Worm (Caenorhabditis elegans) whole organism, young adult: ENCODE results near the gene cdgs-1.

Source experiments
- B0261.1 ChIP-seq: sonication (generic microtip); optimal IDR thresholded peaks from 2 replicates; lab custom pipeline; 2016; ENCODE audit warnings: mild to moderate bottlenecking, missing genetic modification characterization, moderate library complexity, missing compliant biosample characterization
- D2030.7 ChIP-seq: fragments of 200-800 bp; sonication (Bioruptor generic); IDR thresholded peaks from 2 replicates; pipeline ENCODE4 v1.3.6; 2022; ENCODE audit warnings: missing genetic modification reagents, missing genetic modification characterization, missing compliant biosample characterization
- F33H1.4 ChIP-seq: fragments of 200-800 bp; sonication (Bioruptor generic); IDR thresholded peaks from 2 replicates; pipeline ENCODE4 v1.3.6; 2022; ENCODE audit warnings: missing genetic modification reagents, missing genetic modification characterization, missing compliant biosample characterization
- F49E8.2 ChIP-seq: sonication (generic microtip); optimal IDR thresholded peaks from 3 replicates; lab custom pipeline; 2017; ENCODE audit warnings: missing genetic modification characterization, mild to moderate bottlenecking, missing compliant biosample characterization, antibody characterized with exemption, moderate library complexity; ENCODE audit not compliant: insufficient read depth
- K12H6.12 ChIP-seq: fragments of 200-800 bp; sonication (Bioruptor generic); optimal IDR thresholded peaks from 2 replicates; lab custom pipeline; 2018; ENCODE audit warnings: mild to moderate bottlenecking, missing genetic modification characterization, missing compliant biosample characterization
- T07F8.4 ChIP-seq: sonication (generic microtip); optimal IDR thresholded peaks from 2 replicates; lab custom pipeline; 2016; ENCODE audit warnings: mild to moderate bottlenecking, missing genetic modification characterization, moderate library complexity, missing compliant biosample characterization
- T26A5.8 ChIP-seq: sonication (generic microtip); optimal IDR thresholded peaks from 2 replicates; lab custom pipeline; 2016; ENCODE audit warnings: missing genetic modification characterization, missing compliant biosample characterization
- Y53F4B.3 ChIP-seq: fragments of 200-800 bp; sonication (Bioruptor generic); IDR thresholded peaks from 2 replicates; pipeline ENCODE4 v1.3.6; 2022; ENCODE audit warnings: missing genetic modification reagents, missing genetic modification characterization, missing compliant biosample characterization
- Y67H2A.10 ChIP-seq: fragments of 200-800 bp; sonication (Bioruptor generic); conservative IDR thresholded peaks from 2 replicates; pipeline ENCODE4 v1.3.6; 2022; ENCODE audit warnings: missing genetic modification reagents, missing genetic modification characterization, missing compliant biosample characterization
- ZK185.1 ChIP-seq: sonication (generic microtip); optimal IDR thresholded peaks from 2 replicates; lab custom pipeline; 2016; ENCODE audit warnings: mild to moderate bottlenecking, missing genetic modification characterization, missing compliant biosample characterization; ENCODE audit not compliant: poor library complexity, severe bottlenecking
- cebp-2 ChIP-seq: fragments of 200-800 bp; sonication (Bioruptor generic); IDR thresholded peaks from 2 replicates; pipeline ENCODE4 v1.3.6; 2022; ENCODE audit warnings: missing genetic modification characterization, missing compliant biosample characterization
- ceh-100 ChIP-seq: fragments of 200-800 bp; sonication (Bioruptor generic); IDR thresholded peaks from 2 replicates; pipeline ENCODE4 v1.3.6; 2022; ENCODE audit warnings: missing genetic modification reagents, missing genetic modification characterization, missing compliant biosample characterization
- ceh-27 ChIP-seq: fragments of 200-800 bp; sonication (Bioruptor generic); optimal IDR thresholded peaks from 2 replicates; lab custom pipeline; 2018; ENCODE audit warnings: mild to moderate bottlenecking, missing genetic modification characterization, moderate library complexity, missing compliant biosample characterization
- ceh-40 ChIP-seq: fragments of 200-800 bp; sonication (Bioruptor generic); IDR thresholded peaks from 2 replicates; pipeline ENCODE4 v1.3.6; 2022; ENCODE audit warnings: missing genetic modification characterization, missing compliant biosample characterization
- ceh-91 ChIP-seq: fragments of 200-800 bp; sonication (Bioruptor generic); IDR thresholded peaks from 2 replicates; pipeline ENCODE4 v1.3.6; 2022; ENCODE audit warnings: missing genetic modification reagents, missing genetic modification characterization, missing compliant biosample characterization
- dpl-1 ChIP-seq: fragments of 150-350 bp; optimal IDR thresholded peaks from 2 replicates; lab custom pipeline; 2014; ENCODE audit warnings: missing biosample characterization, missing genetic modification reagents, missing genetic modification characterization
- efl-1 ChIP-seq: fragments of 150-350 bp; optimal IDR thresholded peaks from 2 replicates; lab custom pipeline; 2014; ENCODE audit warnings: missing biosample characterization, missing genetic modification reagents, missing genetic modification characterization
- egl-18 ChIP-seq: fragments of 200-800 bp; sonication (Bioruptor generic); IDR thresholded peaks from 2 replicates; pipeline ENCODE4 v1.3.6; 2022; ENCODE audit warnings: missing genetic modification reagents, missing genetic modification characterization, missing compliant biosample characterization
- him-1 ChIP-seq: sonication (generic microtip); optimal IDR thresholded peaks from 2 replicates; lab custom pipeline; 2016; ENCODE audit warnings: missing genotype, missing genetic modification reagents, missing genetic modification characterization, missing compliant biosample characterization
- hlh-26 ChIP-seq: fragments of 200-800 bp; sonication (Bioruptor generic); conservative IDR thresholded peaks from 2 replicates; pipeline ENCODE4 v1.3.6; 2022; ENCODE audit warnings: missing genetic modification reagents, missing genetic modification characterization, missing compliant biosample characterization
- hmg-1.2 ChIP-seq: fragments of 200-800 bp; sonication (Bioruptor generic); IDR thresholded peaks from 2 replicates; pipeline ENCODE4 v1.3.6; 2022; ENCODE audit warnings: missing genetic modification reagents, missing genetic modification characterization, missing compliant biosample characterization
- hrde-1 ChIP-seq: sonication (generic microtip); optimal IDR thresholded peaks from 2 replicates; lab custom pipeline; 2016; ENCODE audit warnings: missing genetic modification characterization, mild to moderate bottlenecking, missing compliant biosample characterization, moderate library complexity, missing genotype, missing genetic modification reagents, borderline replicate concordance
- lin-26 ChIP-seq: fragments of 200-800 bp; sonication (Bioruptor generic); IDR thresholded peaks from 2 replicates; pipeline ENCODE4 v1.3.6; 2022; ENCODE audit warnings: missing genetic modification reagents, missing genetic modification characterization, missing compliant biosample characterization
- lin-35 ChIP-seq, 3 experiments: fragments of 150-350 bp in 2 of 3; sonication (generic microtip) in 1 of 3; optimal IDR thresholded peaks; 2 replicates each; lab custom pipeline; 2014 to 2018; ENCODE audit warnings: missing biosample characterization in 3 of 3, missing genetic modification characterization in 3 of 3, missing genetic modification reagents in 3 of 3
- lin-54 ChIP-seq: fragments of 200-800 bp; sonication (Bioruptor generic); optimal IDR thresholded peaks from 2 replicates; lab custom pipeline; 2018; ENCODE audit warnings: mild to moderate bottlenecking, missing genetic modification characterization, missing compliant biosample characterization
- lir-1 ChIP-seq: fragments of 200-800 bp; sonication (Bioruptor generic); conservative IDR thresholded peaks from 2 replicates; pipeline ENCODE4 v1.3.6; 2022; ENCODE audit warnings: missing genetic modification reagents, missing genetic modification characterization, missing compliant biosample characterization
- madf-3 ChIP-seq: fragments of 200-800 bp; sonication (Bioruptor generic); IDR thresholded peaks from 2 replicates; pipeline ENCODE4 v1.3.6; 2022; ENCODE audit warnings: missing genetic modification reagents, missing genetic modification characterization, missing compliant biosample characterization
- madf-6 ChIP-seq: fragments of 200-800 bp; sonication (Bioruptor generic); IDR thresholded peaks from 2 replicates; pipeline ENCODE4 v1.3.6; 2022; ENCODE audit warnings: missing genetic modification reagents, missing genetic modification characterization, missing compliant biosample characterization
- madf-8 ChIP-seq: fragments of 200-800 bp; sonication (Bioruptor generic); conservative IDR thresholded peaks from 2 replicates; pipeline ENCODE4 v1.3.6; 2022; ENCODE audit warnings: missing genetic modification reagents, missing genetic modification characterization, missing compliant biosample characterization
- mcd-1 ChIP-seq: fragments of 200-800 bp; sonication (Bioruptor generic); IDR thresholded peaks from 2 replicates; pipeline ENCODE4 v1.3.6; 2022; ENCODE audit warnings: missing genetic modification reagents, missing genetic modification characterization, missing compliant biosample characterization
- mes-4 ChIP-seq: sonication (generic microtip); optimal IDR thresholded peaks from 2 replicates; lab custom pipeline; 2016; ENCODE audit warnings: missing genotype, missing genetic modification characterization, missing compliant biosample characterization
- nfya-2 ChIP-seq: fragments of 200-800 bp; sonication (Bioruptor generic); IDR thresholded peaks from 2 replicates; pipeline ENCODE4 v1.3.6; 2022; ENCODE audit warnings: missing genetic modification reagents, missing genetic modification characterization, missing compliant biosample characterization
- nhr-179 ChIP-seq: sonication (generic microtip); optimal IDR thresholded peaks from 2 replicates; lab custom pipeline; 2016; ENCODE audit warnings: mild to moderate bottlenecking, missing genetic modification characterization, missing compliant biosample characterization
- nhr-80 ChIP-seq: sonication (generic microtip); optimal IDR thresholded peaks from 2 replicates; lab custom pipeline; 2016; ENCODE audit warnings: missing genetic modification characterization, missing compliant biosample characterization
- pbrm-1 ChIP-seq: fragments of 200-800 bp; sonication (Bioruptor generic); IDR thresholded peaks from 2 replicates; pipeline ENCODE4 v1.3.6; 2022; ENCODE audit warnings: missing genetic modification reagents, missing genetic modification characterization, missing compliant biosample characterization
- pha-4 ChIP-seq: fragments of 150-350 bp; sonication (generic microtip); optimal IDR thresholded peaks from 2 replicates; lab custom pipeline; 2014; ENCODE audit warnings: missing biosample characterization, missing genetic modification reagents, missing genetic modification characterization
- rpc-1 ChIP-seq, 2 experiments: fragments of 150-350 bp in 1 of 2; sonication (generic microtip) in 1 of 2; optimal IDR thresholded peaks; 2 replicates each; lab custom pipeline; 2014 to 2018; ENCODE audit warnings: missing biosample characterization in 1 of 2, missing genetic modification characterization in 1 of 2, missing genetic modification reagents in 1 of 2, missing genotype in 1 of 2
- sdz-38 ChIP-seq: sonication (generic microtip); optimal IDR thresholded peaks from 2 replicates; lab custom pipeline; 2016; ENCODE audit warnings: missing genotype, missing genetic modification characterization, missing compliant biosample characterization
- snpc-1.1 ChIP-seq: sonication (generic microtip); optimal IDR thresholded peaks from 2 replicates; lab custom pipeline; 2017; ENCODE audit warnings: missing genetic modification characterization, mild to moderate bottlenecking, missing compliant biosample characterization, antibody characterized with exemption, moderate library complexity, missing genotype, missing genetic modification reagents; ENCODE audit not compliant: insufficient read depth
- snpc-4 ChIP-seq, 5 experiments: fragments of 150-350 bp in 1 of 5; sonication (generic microtip) in 4 of 5; optimal IDR thresholded peaks; 2 replicates each; lab custom pipeline; 2014 to 2018; ENCODE audit warnings: missing genetic modification characterization in 5 of 5, missing biosample characterization in 3 of 5, antibody characterized with exemption in 2 of 5, mild to moderate bottlenecking in 2 of 5, missing compliant biosample characterization in 2 of 5, missing genotype in 2 of 5, moderate library complexity in 2 of 5, missing genetic modification reagents in 1 of 5
- tbp1 ChIP-seq: fragments of 200-800 bp; sonication (Bioruptor generic); optimal IDR thresholded peaks from 2 replicates; lab custom pipeline; 2018; ENCODE audit warnings: mild to moderate bottlenecking, missing genetic modification characterization, missing compliant biosample characterization
- xnd-1 ChIP-seq: sonication (generic microtip); optimal IDR thresholded peaks from 2 replicates; lab custom pipeline; 2016; ENCODE audit warnings: missing genotype, missing genetic modification reagents, missing genetic modification characterization, missing compliant biosample characterization
- ztf-26 ChIP-seq: sonication (generic microtip); optimal IDR thresholded peaks from 2 replicates; lab custom pipeline; 2017; ENCODE audit warnings: missing genetic modification characterization, missing compliant biosample characterization
- ztf-28 ChIP-seq: fragments of 200-800 bp; sonication (Bioruptor generic); IDR thresholded peaks from 2 replicates; pipeline ENCODE4 v1.3.6; 2022; ENCODE audit warnings: missing genetic modification reagents, missing genetic modification characterization, missing compliant biosample characterization
- ztf-3 ChIP-seq: fragments of 200-800 bp; sonication (Bioruptor generic); optimal IDR thresholded peaks from 2 replicates; lab custom pipeline; 2018; ENCODE audit warnings: mild to moderate bottlenecking, missing genetic modification characterization, missing compliant biosample characterization
- ztf-6 ChIP-seq: fragments of 200-800 bp; sonication (Bioruptor generic); IDR thresholded peaks from 2 replicates; pipeline ENCODE4 v1.3.6; 2022; ENCODE audit warnings: missing genetic modification reagents, missing genetic modification characterization, missing compliant biosample characterization

Gene cdgs-1

DNA sequence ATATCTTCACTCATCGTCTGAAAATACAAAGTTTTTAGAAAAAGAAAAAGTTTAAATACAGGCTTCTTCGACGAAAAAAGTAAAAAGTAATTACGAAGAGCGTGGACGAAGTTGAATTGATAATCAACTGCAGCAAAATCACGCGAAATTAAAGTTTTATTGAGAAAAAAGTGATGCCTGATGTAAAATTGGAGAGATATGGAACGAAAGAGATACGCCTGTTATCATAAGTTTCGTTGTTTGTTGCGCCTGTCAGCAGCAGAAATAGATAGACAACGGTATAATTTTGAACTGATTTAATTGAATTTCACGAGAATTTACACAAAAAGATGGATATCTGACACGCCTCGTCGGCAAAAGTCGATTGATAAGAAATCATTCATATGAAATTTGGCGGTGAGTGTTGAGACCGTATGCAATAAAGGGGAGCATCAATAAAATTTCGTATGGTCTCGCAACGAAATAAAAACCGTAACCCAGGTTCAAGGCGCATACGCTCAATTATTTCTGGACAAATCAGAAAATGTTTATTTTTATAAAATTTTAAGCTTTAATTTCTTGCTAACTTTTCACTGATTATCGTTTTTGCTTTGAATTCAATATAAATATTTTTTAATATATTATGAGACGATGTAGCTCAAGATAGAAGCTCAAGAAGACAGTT, 13.9 kb upstream of the cdgs-1 start, which contains the start of gene C06A6.4:
Gene C06A6.4, minus strand, starts transcription at position 24 of the 664 bp plus-strand sequence.
- peak; percentile 6 for TF ChIP-seq him-1 (tag; lab: Kevin White, UChicago)
- no peak for TF ChIP-seq nfya-2 (GFP tag; lab: Robert Waterston, UW)
- peak; percentile 92 for TF ChIP-seq F33H1.4 (GFP tag; lab: Robert Waterston, UW)
- no peak for TF ChIP-seq T26A5.8 (tag; lab: Kevin White, UChicago)
- TF ChIP-seq lin-54 (GFP tag; lab: Kevin White, UChicago): peak; percentile 22
- TF ChIP-seq ceh-91 (GFP tag; lab: Robert Waterston, UW): peak; percentile 64
- no peak for TF ChIP-seq ZK185.1
- TF ChIP-seq efl-1 (GFP tag; lab: Kevin White, UChicago): peak; percentile 80
- peak; percentile 52 for TF ChIP-seq F49E8.2
- no peak for TF ChIP-seq lin-26 (GFP tag; lab: Robert Waterston, UW)
- no peak for TF ChIP-seq B0261.1
- no peak for TF ChIP-seq Y53F4B.3 (GFP tag; lab: Robert Waterston, UW)
- TF ChIP-seq hrde-1 (tag; lab: Kevin White, UChicago): no peak
- TF ChIP-seq lin-35 (GFP tag; optimal IDR thresholded peaks at IDR 0.05; lab: Kevin White, UChicago): no peak
- no peak for TF ChIP-seq cebp-2 (GFP tag; lab: Robert Waterston, UW)
- no peak for TF ChIP-seq hlh-26
- TF ChIP-seq D2030.7: peak; percentile 73
- 0 out of 2 replicates have a peak, but pooled peaks have one; percentile 11 for TF ChIP-seq hmg-1.2 (GFP tag; lab: Robert Waterston, UW)
- no peak for TF ChIP-seq K12H6.12 (tag; lab: Kevin White, UChicago)
- TF ChIP-seq madf-8 (GFP tag; lab: Robert Waterston, UW): peak; percentile 79; the same call in 1 of the 2 replicates
- TF ChIP-seq mes-4: no peak
- TF ChIP-seq dpl-1: peak; percentile 45
- TF ChIP-seq nhr-80: peak; percentile 38
- 0 out of 2 replicates have a peak, but pooled peaks have one; percentile 10 for TF ChIP-seq mcd-1
- TF ChIP-seq ceh-40 (GFP tag; lab: Robert Waterston, UW): no peak
- TF ChIP-seq snpc-4 (GFP tag; optimal IDR thresholded peaks at IDR 0.05; lab: Kevin White, UChicago): no peak
- peak in 2 of 4 experiments; percentile 10 to 36 for TF ChIP-seq snpc-4 (tag; optimal IDR thresholded peaks at IDR 0.05; lab: Kevin White, UChicago)
- no peak for TF ChIP-seq ztf-3 (GFP tag; lab: Kevin White, UChicago)
- no peak for TF ChIP-seq Y67H2A.10 (GFP tag; lab: Robert Waterston, UW)
- TF ChIP-seq sdz-38: no peak
- TF ChIP-seq ceh-100: no peak
- TF ChIP-seq lir-1: no peak
- TF ChIP-seq ztf-28 (GFP tag; lab: Robert Waterston, UW): no peak
- TF ChIP-seq madf-3: no peak
- no peak for TF ChIP-seq ztf-6 (GFP tag; lab: Robert Waterston, UW)
- TF ChIP-seq egl-18 (GFP tag; lab: Robert Waterston, UW): no peak
- no peak for TF ChIP-seq rpc-1 (optimal IDR thresholded peaks at IDR 0.05; lab: Kevin White, UChicago)
- no peak for TF ChIP-seq rpc-1 (tag; optimal IDR thresholded peaks at IDR 0.05; lab: Kevin White, UChicago)
- no peak for TF ChIP-seq ceh-27
- TF ChIP-seq pbrm-1 (GFP tag; lab: Robert Waterston, UW): peak; percentile 42; the same call in 1 of the 2 replicates
- TF ChIP-seq tbp1 (GFP tag; lab: Kevin White, UChicago): peak; percentile 19
- peak; percentile 83 for TF ChIP-seq xnd-1
- TF ChIP-seq pha-4 (tag; lab: Kevin White, UChicago): no peak
- TF ChIP-seq ztf-26: no peak
- peak; percentile 92 for TF ChIP-seq madf-6 (GFP tag; lab: Robert Waterston, UW)
- peak; percentile 7 for TF ChIP-seq snpc-1.1 (tag; lab: Kevin White, UChicago)
- no peak for TF ChIP-seq T07F8.4 (tag; lab: Kevin White, UChicago)
- TF ChIP-seq nhr-179 (tag; lab: Kevin White, UChicago): no peak
